Fruit fly (Drosophila melanogaster) whole organism, pupa: ENCODE measurements around the gene CG15880.

Source experiments
- CG10348 ChIP-seq: fragments of 200-800 bp; sonication (Bioruptor generic); IDR thresholded peaks from 2 replicates; pipeline ENCODE4 v1.3.6; 2022; ENCODE audit warnings: missing biosample characterization, missing genetic modification characterization
- CG12605 ChIP-seq: fragments of 200-800 bp; sonication (Bioruptor generic); IDR thresholded peaks from 2 replicates; pipeline ENCODE4 v1.3.6; 2022; ENCODE audit warnings: missing biosample characterization, missing genetic modification characterization
- CG13204 ChIP-seq: fragments of 200-800 bp; sonication (Bioruptor generic); optimal IDR thresholded peaks from 2 replicates; lab custom pipeline; 2018; ENCODE audit warnings: missing biosample characterization, mild to moderate bottlenecking, missing genetic modification characterization, moderate library complexity
- CG14655 ChIP-seq: fragments of 200-800 bp; sonication (Bioruptor generic); optimal IDR thresholded peaks from 3 replicates; lab custom pipeline; 2017; ENCODE audit warnings: mild to moderate bottlenecking, missing biosample characterization, missing genetic modification reagents, missing genetic modification characterization
- CG15710 ChIP-seq: fragments of 200-800 bp; sonication (Bioruptor generic); optimal IDR thresholded peaks from 2 replicates; lab custom pipeline; 2018; ENCODE audit warnings: missing biosample characterization, mild to moderate bottlenecking, missing genetic modification characterization, moderate library complexity
- CG17806 ChIP-seq: fragments of 200-800 bp; sonication (Bioruptor generic); optimal IDR thresholded peaks from 2 replicates; lab custom pipeline; 2018; ENCODE audit warnings: missing biosample characterization, mild to moderate bottlenecking, missing genetic modification characterization, moderate library complexity
- CG32121 ChIP-seq: fragments of 200-800 bp; sonication (Bioruptor generic); IDR thresholded peaks from 2 replicates; pipeline ENCODE4 v1.3.6; 2022; ENCODE audit warnings: missing biosample characterization, missing genetic modification characterization
- CG34367 ChIP-seq: fragments of 200-800 bp; sonication (Bioruptor generic); optimal IDR thresholded peaks from 2 replicates; lab custom pipeline; 2018; ENCODE audit warnings: missing biosample characterization, mild to moderate bottlenecking, missing genetic modification characterization
- CG4496 ChIP-seq: fragments of 200-800 bp; sonication (Bioruptor generic); IDR thresholded peaks from 3 replicates; pipeline ENCODE4 v1.3.6; 2022; ENCODE audit warnings: missing biosample characterization, missing genetic modification characterization
- CG8159 ChIP-seq: fragments of 200-800 bp; sonication (Bioruptor generic); optimal IDR thresholded peaks from 3 replicates; lab custom pipeline; 2018; ENCODE audit warnings: missing biosample characterization, mild to moderate bottlenecking, missing genetic modification characterization, moderate library complexity
- CG8301 ChIP-seq: fragments of 200-800 bp; sonication (Bioruptor generic); optimal IDR thresholded peaks from 2 replicates; lab custom pipeline; 2018; ENCODE audit warnings: missing biosample characterization, mild to moderate bottlenecking, missing genetic modification characterization
- CG9948 ChIP-seq: fragments of 200-800 bp; sonication (Bioruptor generic); optimal IDR thresholded peaks from 2 replicates; lab custom pipeline; 2018; ENCODE audit warnings: missing biosample characterization, mild to moderate bottlenecking, missing genetic modification characterization, moderate library complexity
- D1 ChIP-seq: fragments of 200-800 bp; sonication (Bioruptor generic); optimal IDR thresholded peaks from 2 replicates; lab custom pipeline; 2018; ENCODE audit warnings: missing biosample characterization, mild to moderate bottlenecking, missing genetic modification characterization, moderate library complexity
- EcR ChIP-seq: fragments of 200-800 bp; sonication (Bioruptor generic); optimal IDR thresholded peaks from 3 replicates; lab custom pipeline; 2019; ENCODE audit warnings: missing biosample characterization, missing genetic modification characterization, mild to moderate bottlenecking, moderate library complexity, missing genetic modification reagents
- Ets98B ChIP-seq: fragments of 200-800 bp; sonication (Bioruptor generic); IDR thresholded peaks from 2 replicates; pipeline ENCODE4 v1.3.6; 2022; ENCODE audit warnings: missing biosample characterization, missing genetic modification characterization
- Pif1A ChIP-seq: fragments of 200-800 bp; sonication (Bioruptor generic); optimal IDR thresholded peaks from 3 replicates; lab custom pipeline; 2016; ENCODE audit warnings: missing biosample characterization, missing genetic modification characterization
- Pif1B ChIP-seq: fragments of 200-800 bp; sonication (Bioruptor generic); optimal IDR thresholded peaks from 3 replicates; lab custom pipeline; 2016; ENCODE audit warnings: missing biosample characterization, missing genetic modification characterization
- Snoo ChIP-seq: fragments of 200-800 bp; sonication (Bioruptor generic); optimal IDR thresholded peaks from 3 replicates; lab custom pipeline; 2017; ENCODE audit warnings: missing biosample characterization, mild to moderate bottlenecking, missing genetic modification characterization, inconsistent platforms
- fd96Ca ChIP-seq: fragments of 200-800 bp; sonication (Bioruptor generic); IDR thresholded peaks from 3 replicates; pipeline ENCODE4 v1.3.6; 2022; ENCODE audit warnings: missing biosample characterization, missing genetic modification characterization
- gl ChIP-seq: fragments of 200-800 bp; sonication (Bioruptor generic); optimal IDR thresholded peaks from 2 replicates; lab custom pipeline; 2018; ENCODE audit warnings: missing biosample characterization, mild to moderate bottlenecking, missing genetic modification characterization
- rn ChIP-seq: fragments of 200-800 bp; sonication (Bioruptor generic); IDR thresholded peaks from 2 replicates; pipeline ENCODE4 v1.3.6; 2022; ENCODE audit warnings: missing biosample characterization, missing genetic modification characterization

Gene CG15880

DNA sequence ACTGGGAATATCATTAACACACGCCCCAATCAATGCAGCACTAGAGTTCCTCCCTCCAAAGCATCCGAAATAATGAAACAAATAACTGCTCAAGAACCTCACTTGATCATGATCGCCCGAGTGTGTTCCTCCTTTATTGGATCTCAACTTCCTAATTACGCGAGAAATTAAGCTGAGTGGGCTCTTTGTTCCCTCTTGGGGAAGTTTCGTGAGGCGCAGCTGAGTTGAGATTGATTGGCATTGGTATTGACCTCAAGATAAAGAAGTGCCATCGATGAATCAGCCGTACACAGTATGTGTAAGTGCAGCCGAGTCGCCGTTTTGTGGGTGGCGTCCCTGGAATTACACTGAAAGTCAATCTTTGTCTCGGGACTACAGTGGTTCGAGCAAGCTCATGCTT lies 25.1 kb upstream of the CG15880 start:
- TF ChIP-seq Pif1B (GFP tag; lab: Kevin White, UChicago) (no peak), CG17806 (no peak), EcR (GFP tag; lab: Kevin White, UChicago) (peak; percentile 65), CG10348 (no peak)

DNA sequence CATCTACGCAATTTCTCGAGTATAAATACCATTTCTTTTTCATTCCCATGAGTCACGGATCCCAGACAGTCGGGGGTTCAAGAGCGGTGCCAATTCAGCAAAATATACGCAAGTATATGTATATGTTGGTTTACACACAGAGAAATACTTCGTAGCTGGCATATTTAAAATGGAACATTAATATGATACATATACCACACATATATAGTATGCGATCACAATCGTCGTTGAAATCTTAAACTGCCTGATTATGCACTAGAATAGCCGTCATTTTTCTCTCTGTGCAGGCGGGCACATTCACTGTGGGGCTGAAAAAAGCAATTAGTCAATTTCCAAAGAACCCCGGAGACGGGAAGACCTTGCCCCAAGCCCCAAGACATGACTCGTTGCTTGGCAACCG lies 24.0 kb upstream of the CG15880 start:
- TF ChIP-seq CG32121 (GFP tag; lab: Robert Waterston, UW): peak; percentile 95
- TF ChIP-seq CG4496 (GFP tag; lab: Robert Waterston, UW): peak; percentile 98
- peak; percentile 97 for TF ChIP-seq Snoo (tag; lab: Kevin White, UChicago)
- 0 out of 2 replicates have a peak, but pooled peaks have one; percentile 22 for TF ChIP-seq CG10348
- peak; percentile 95 for TF ChIP-seq rn (GFP tag; lab: Robert Waterston, UW)
- TF ChIP-seq gl (tag; lab: Kevin White, UChicago): peak; percentile 93
- peak; percentile 95 for TF ChIP-seq Pif1B (GFP tag; lab: Kevin White, UChicago)
- peak; percentile 88 for TF ChIP-seq EcR (GFP tag; lab: Kevin White, UChicago)
- TF ChIP-seq CG15710 (tag; lab: Kevin White, UChicago): peak; percentile 96
- peak; percentile 94 for TF ChIP-seq CG17806
- TF ChIP-seq CG34367 (tag; lab: Kevin White, UChicago): peak; percentile 94
- TF ChIP-seq CG9948 (tag; lab: Kevin White, UChicago): peak; percentile 93
- peak; percentile 96 for TF ChIP-seq CG12605 (GFP tag; lab: Robert Waterston, UW)
- peak; percentile 93 for TF ChIP-seq CG8301
- TF ChIP-seq D1: peak; percentile 78
- peak; percentile 94 for TF ChIP-seq Pif1A (GFP tag; lab: Kevin White, UChicago)
- peak; percentile 96 for TF ChIP-seq CG14655 (GFP tag; lab: Kevin White, UChicago)
- peak; percentile 96 for TF ChIP-seq fd96Ca (GFP tag; lab: Robert Waterston, UW)
- TF ChIP-seq Ets98B (GFP tag; lab: Robert Waterston, UW): peak; percentile 96
- no peak for TF ChIP-seq CG13204 (GFP tag; lab: Kevin White, UChicago)
- peak; percentile 95 for TF ChIP-seq CG8159

DNA sequence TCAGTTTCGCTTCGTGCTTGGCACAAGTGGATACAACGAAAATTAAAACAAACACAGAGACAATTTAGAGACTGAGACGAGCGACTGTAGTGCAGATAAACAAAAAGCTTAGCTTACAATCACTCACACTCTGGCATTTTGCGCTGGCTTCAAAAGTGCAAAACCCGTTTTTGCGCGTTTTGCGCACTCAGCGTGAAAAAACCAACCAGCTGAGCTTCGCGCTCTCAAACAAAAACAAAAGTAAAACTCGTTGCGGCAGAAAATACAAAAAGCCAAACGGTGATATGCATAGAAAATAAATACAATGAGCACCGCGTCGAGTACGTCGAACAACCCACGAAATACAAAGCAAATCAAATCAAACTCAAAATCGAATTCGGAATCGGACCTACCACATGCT lies 23.0 kb upstream of the CG15880 start:
- TF ChIP-seq CG32121 (GFP tag; lab: Robert Waterston, UW): peak; percentile 35; the same call in 1 of the 2 replicates
- 0 out of 2 replicates have a peak, but pooled peaks have one; percentile 45 for TF ChIP-seq CG12605 (GFP tag; lab: Robert Waterston, UW)
- no peak for TF ChIP-seq gl (tag; lab: Kevin White, UChicago)
- no peak for TF ChIP-seq CG34367 (tag; lab: Kevin White, UChicago)
- peak; percentile 25 for TF ChIP-seq CG13204 (GFP tag; lab: Kevin White, UChicago)
- no peak for TF ChIP-seq CG10348
- peak; percentile 36; the same call in 1 of the 2 replicates for TF ChIP-seq Ets98B (GFP tag; lab: Robert Waterston, UW)
- no peak for TF ChIP-seq Snoo (tag; lab: Kevin White, UChicago)
- TF ChIP-seq CG17806: no peak
- TF ChIP-seq CG15710 (tag; lab: Kevin White, UChicago): no peak

DNA sequence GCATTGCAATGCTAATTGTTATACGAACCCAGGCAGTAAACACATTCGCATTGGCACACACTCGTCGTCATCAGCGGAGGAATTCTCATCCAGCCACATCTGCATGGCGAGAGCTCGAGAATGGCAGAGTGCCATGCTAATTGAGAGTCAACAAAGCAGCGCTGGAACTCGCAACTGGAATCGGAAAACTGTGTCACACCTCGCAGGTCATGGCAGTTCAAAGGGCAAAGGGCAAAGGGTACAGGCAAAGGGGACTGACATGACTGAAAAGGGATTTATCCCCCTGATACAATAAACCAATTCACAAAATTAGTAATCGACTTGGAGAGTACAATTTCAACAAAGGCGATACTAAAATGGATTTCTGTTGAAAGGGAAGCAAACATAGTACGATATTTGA lies 22.3 kb upstream of the CG15880 start:
- TF ChIP-seq gl (tag; lab: Kevin White, UChicago): peak; percentile 24
- no peak for TF ChIP-seq CG10348
- no peak for TF ChIP-seq Pif1A (GFP tag; lab: Kevin White, UChicago)
- TF ChIP-seq EcR (GFP tag; lab: Kevin White, UChicago): peak; percentile 69
- TF ChIP-seq CG17806: no peak

DNA sequence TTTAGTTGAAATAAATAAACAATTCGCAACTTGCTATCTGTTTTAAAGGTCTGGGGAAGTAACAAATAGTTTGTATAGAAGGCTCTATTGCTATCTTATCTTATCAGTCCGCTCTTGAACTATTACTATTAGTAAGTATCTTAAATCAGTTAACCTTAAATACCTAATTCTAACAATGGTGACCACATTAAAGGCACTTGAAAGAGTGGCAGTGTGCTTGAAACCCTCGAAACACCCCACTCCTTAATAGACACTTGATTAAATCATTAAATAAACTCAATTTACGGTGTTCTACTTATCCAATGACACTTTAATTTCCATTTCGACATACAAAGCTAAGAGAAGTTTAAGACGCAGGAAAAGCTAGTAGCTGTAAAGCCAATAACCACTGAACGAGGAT lies 21.0 kb upstream of the CG15880 start:
- no peak for TF ChIP-seq fd96Ca (GFP tag; lab: Robert Waterston, UW)

DNA sequence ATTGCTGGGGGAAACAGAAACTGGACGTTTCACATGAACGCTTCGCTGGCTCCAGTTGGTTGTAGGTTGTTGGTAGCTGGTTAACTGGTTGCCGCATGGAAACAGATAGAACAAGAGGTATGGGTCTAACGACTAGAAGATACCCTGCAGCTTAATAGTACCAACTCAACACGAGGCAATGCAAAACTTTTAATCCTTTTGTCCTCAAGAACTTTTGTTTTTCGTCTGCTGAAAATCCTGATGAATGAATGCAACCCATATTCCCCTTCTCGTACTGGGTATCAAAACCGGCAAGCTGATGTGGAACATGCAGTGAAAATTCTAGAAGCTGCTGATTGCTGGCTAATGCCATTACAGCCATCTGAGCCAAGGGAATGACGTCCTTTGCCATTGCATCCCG lies 20.2 kb upstream of the CG15880 start:
- no peak for TF ChIP-seq Pif1A (GFP tag; lab: Kevin White, UChicago)
- peak; percentile 44 for TF ChIP-seq CG34367 (tag; lab: Kevin White, UChicago)
- no peak for TF ChIP-seq D1
- TF ChIP-seq CG8301: peak; percentile 88
- TF ChIP-seq Snoo (tag; lab: Kevin White, UChicago): peak; percentile 5
- peak; percentile 74 for TF ChIP-seq CG12605 (GFP tag; lab: Robert Waterston, UW)
- no peak for TF ChIP-seq Pif1B (GFP tag; lab: Kevin White, UChicago)
- TF ChIP-seq rn (GFP tag; lab: Robert Waterston, UW): peak; percentile 57
- TF ChIP-seq EcR (GFP tag; lab: Kevin White, UChicago): no peak
- TF ChIP-seq CG14655 (GFP tag; lab: Kevin White, UChicago): peak; percentile 89
- TF ChIP-seq CG13204 (GFP tag; lab: Kevin White, UChicago): no peak
- no peak for TF ChIP-seq CG8159
- peak; percentile 84 for TF ChIP-seq Ets98B (GFP tag; lab: Robert Waterston, UW)
- TF ChIP-seq fd96Ca (GFP tag; lab: Robert Waterston, UW): peak; percentile 92
- peak; percentile 83 for TF ChIP-seq CG10348
- peak; percentile 77 for TF ChIP-seq CG32121 (GFP tag; lab: Robert Waterston, UW)
- peak; percentile 84 for TF ChIP-seq CG15710 (tag; lab: Kevin White, UChicago)
- peak; percentile 87 for TF ChIP-seq CG4496 (GFP tag; lab: Robert Waterston, UW)
- peak; percentile 75 for TF ChIP-seq CG9948 (tag; lab: Kevin White, UChicago)
- no peak for TF ChIP-seq gl (tag; lab: Kevin White, UChicago)
- peak; percentile 54 for TF ChIP-seq CG17806
